Worm (Caenorhabditis elegans) whole organism, late embryonic: Measurements from ENCODE around the gene M04C3.5.

Source experiments
- Y22D7AL.16 ChIP-seq: sonication (generic microtip); optimal IDR thresholded peaks from 2 replicates; lab custom pipeline; 2016; ENCODE audit warnings: missing genetic modification characterization, missing compliant biosample characterization
- hlh-30 ChIP-seq: sonication (generic microtip); optimal IDR thresholded peaks from 2 replicates; lab custom pipeline; 2017; ENCODE audit warnings: antibody characterized with exemption, missing genetic modification characterization, missing compliant biosample characterization; ENCODE audit not compliant: insufficient read depth
- mec-3 ChIP-seq: sonication (generic microtip); optimal IDR thresholded peaks from 2 replicates; lab custom pipeline; 2016; ENCODE audit warnings: borderline replicate concordance, missing genetic modification characterization, missing compliant biosample characterization
- unc-55 ChIP-seq: sonication (generic microtip); optimal IDR thresholded peaks from 2 replicates; lab custom pipeline; 2017; ENCODE audit warnings: missing biosample characterization, missing genetic modification reagents, missing genetic modification characterization

ce11 chrV:19484507-19484906, 35.0 kb downstream of the M04C3.5 start, which contains the start of gene Y43F8B.17:
- TF ChIP-seq Y22D7AL.16 (no peak), hlh-30 (tag; lab: Kevin White, UChicago) (no peak), mec-3 (tag; lab: Kevin White, UChicago) (no peak), unc-55 (GFP tag; lab: Kevin White, UChicago) (no peak)
